Fruit fly (Drosophila melanogaster): ENCODE measurements around the gene CG5377.
A peak's percentile ranks its signal among the peaks of the same experiment; 100 is the strongest.

The CG5377 gene

DNA sequence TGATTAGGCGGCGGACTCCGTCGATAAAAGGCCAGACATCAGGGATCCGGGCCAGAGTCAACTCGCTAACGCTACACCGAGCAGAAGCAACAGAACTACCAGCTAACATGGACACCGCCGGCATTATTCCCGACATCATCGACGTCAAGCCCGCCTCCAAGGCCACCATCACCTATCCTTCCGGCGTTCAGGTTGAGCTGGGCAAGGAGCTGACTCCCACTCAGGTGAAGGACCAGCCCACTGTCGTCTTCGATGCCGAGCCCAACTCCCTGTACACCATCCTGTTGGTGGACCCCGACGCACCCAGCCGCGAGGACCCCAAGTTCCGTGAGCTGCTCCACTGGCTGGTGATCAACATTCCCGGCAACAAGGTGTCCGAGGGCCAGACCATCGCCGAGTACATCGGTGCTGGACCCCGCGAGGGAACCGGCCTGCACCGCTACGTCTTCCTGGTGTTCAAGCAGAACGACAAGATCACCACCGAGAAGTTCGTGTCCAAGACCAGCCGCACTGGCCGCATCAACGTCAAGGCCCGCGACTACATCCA is 1.9 kb downstream of the CG5377 start, which contains the start of gene Pebp1:
Pebp1 (plus strand) TSS at position 51 of the 547 bp plus-strand sequence.
- no peak for TF ChIP-seq Sp1 (GFP tag; optimal IDR thresholded peaks at IDR 0.05)
- no peak for TF ChIP-seq pan (optimal IDR thresholded peaks at IDR 0.05)
- no peak for TF ChIP-seq jim (GFP tag; optimal IDR thresholded peaks at IDR 0.05)
- TF ChIP-seq br (GFP tag; optimal IDR thresholded peaks at IDR 0.05): no peak
- TF ChIP-seq tai (GFP tag; optimal IDR thresholded peaks at IDR 0.05): no peak
- TF ChIP-seq Hnf4 (GFP tag; optimal IDR thresholded peaks at IDR 0.05): no peak
- TF ChIP-seq Abd-B (GFP tag; optimal IDR thresholded peaks at IDR 0.05): no peak

DNA sequence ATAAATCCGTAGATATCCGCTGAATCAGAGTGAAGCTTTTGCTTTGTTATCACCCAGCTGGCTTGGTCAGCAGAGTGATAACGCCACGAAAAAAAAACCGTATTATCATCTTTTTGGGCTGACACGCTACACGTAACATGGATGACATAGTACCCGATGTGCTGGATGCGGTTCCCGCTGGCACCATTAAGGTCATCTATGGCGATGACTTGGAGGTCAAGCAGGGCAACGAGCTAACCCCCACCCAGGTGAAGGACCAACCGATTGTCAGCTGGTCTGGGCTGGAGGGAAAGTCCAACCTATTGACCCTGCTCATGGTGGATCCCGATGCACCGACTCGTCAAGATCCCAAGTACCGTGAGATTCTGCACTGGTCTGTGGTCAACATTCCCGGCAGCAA is 2.8 kb downstream of the CG5377 start:
- TF ChIP-seq CG9705 (GFP tag; optimal IDR thresholded peaks at IDR 0.05) (no peak), Hr83 (GFP tag; optimal IDR thresholded peaks at IDR 0.05; ENCODE audit: poor library complexity, severe bottlenecking) (no peak), GATAd (GFP tag; optimal IDR thresholded peaks at IDR 0.05) (no peak), br (GFP tag; optimal IDR thresholded peaks at IDR 0.05) (no peak), Rel (GFP tag; optimal IDR thresholded peaks at IDR 0.05) (no peak), Rel (tag; optimal IDR thresholded peaks at IDR 0.05) (no peak), brk (GFP tag; optimal IDR thresholded peaks at IDR 0.05) (no peak), h (GFP tag; optimal IDR thresholded peaks at IDR 0.05) (no peak), N (GFP tag; optimal IDR thresholded peaks at IDR 0.05) (no peak), dmrt93B (GFP tag; optimal IDR thresholded peaks at IDR 0.05) (no peak), Dfd (GFP tag; optimal IDR thresholded peaks at IDR 0.05) (no peak), Jra (GFP tag; optimal IDR thresholded peaks at IDR 0.05) (no peak)

DNA sequence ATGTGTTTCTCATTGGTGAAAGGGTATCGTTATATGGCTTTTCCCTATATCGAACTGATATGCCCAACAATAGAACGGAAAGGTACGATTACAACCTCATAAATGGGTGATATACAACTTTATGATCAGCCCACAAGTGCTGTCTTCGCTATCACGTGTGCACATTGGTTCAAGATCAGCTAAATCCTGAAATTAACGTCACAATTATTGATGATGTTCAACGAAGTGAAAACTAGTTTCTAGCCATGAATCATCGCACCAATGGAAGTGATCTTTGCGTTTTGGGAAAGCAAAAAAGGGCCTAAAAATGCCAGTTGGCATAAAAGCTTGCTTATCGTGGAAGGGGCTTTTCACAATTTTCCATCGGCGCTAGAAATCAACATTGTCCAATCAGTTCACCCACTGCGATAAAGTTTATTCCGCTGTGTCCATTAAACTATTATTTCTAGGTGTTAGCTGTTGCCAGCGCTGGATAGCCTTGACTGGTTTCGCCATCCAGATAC is 3.3 kb downstream of the CG5377 start, which contains the start of gene CG7054:
CG7054 (plus strand) TSS at position 375 of the 503 bp plus-strand sequence.
- TF ChIP-seq Vsx2 (GFP tag; optimal IDR thresholded peaks at IDR 0.05; ENCODE audit: partially characterized antibody) (no peak), foxo (GFP tag; optimal IDR thresholded peaks at IDR 0.05) (peak in 1 of 2 experiments; percentile 20), psq (GFP tag; optimal IDR thresholded peaks at IDR 0.05) (no peak), Sp1 (GFP tag; optimal IDR thresholded peaks at IDR 0.05) (peak; percentile 27), Rel (GFP tag; optimal IDR thresholded peaks at IDR 0.05) (no peak), Rel (tag; optimal IDR thresholded peaks at IDR 0.05) (peak; percentile 45), h (GFP tag; optimal IDR thresholded peaks at IDR 0.05) (peak; percentile 12), br (GFP tag; optimal IDR thresholded peaks at IDR 0.05) (peak; percentile 19)

DNA sequence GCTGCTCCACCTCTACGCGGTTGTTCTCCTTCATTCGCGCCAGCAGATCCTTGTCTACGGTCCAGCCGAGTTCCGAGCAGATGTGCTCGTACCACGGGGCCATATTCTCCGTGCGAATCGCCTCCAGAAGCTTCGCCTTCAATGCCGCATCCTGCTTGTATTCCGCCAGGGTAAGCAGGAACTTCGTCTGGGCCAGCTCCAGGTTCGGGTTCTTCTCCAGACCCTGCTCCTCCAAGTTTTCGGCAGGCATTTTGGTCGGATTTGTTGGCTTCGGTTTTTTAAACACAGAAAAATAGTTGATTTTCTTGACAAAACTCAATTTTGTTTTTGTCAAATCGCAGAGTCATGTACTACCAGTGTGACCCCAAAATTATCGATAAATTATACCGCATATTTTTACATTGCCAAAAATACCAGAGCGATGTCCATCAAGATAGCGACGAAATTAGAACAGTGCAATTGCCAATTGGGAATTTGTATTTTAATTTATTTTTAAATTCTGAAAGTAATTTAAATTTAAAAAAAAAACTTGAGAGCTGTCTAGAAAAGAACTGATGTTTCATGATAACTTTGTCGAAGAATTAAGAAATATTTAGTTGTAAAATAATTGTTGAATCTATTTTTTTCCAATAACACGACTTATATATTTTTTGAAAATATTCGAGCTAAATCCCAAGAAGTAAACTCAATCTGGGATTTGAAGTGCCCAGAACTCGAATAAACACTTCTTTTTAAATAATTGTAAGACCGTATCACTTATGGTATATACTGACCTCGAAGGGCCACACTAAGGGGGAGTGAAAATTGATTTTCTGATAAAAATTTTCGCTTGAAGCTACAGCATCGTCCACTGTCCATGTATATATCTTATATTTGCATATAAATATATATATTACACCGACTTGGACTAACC is 6.0 kb downstream of the CG5377 start, which contains the start of the genes Rpn7 and AP-2mu:
Rpn7 (minus strand) TSS at position 382 of the 913 bp plus-strand sequence.
AP-2mu (plus strand) TSS at position 783 of the 913 bp plus-strand sequence.
- TF ChIP-seq foxo (GFP tag; optimal IDR thresholded peaks at IDR 0.05) (peak in 1 of 2 experiments; percentile 34), h (GFP tag; optimal IDR thresholded peaks at IDR 0.05) (peak; percentile 28), Jra (GFP tag; optimal IDR thresholded peaks at IDR 0.05) (peak; percentile 51), CrebA (GFP tag; optimal IDR thresholded peaks at IDR 0.05; ENCODE audit: borderline replicate concordance) (no peak), dl (GFP tag; optimal IDR thresholded peaks at IDR 0.05; ENCODE audit: insufficient read depth in 1 of 2, partially characterized antibody in 2 of 2) (no peak), tai (GFP tag; optimal IDR thresholded peaks at IDR 0.05) (no peak)

DNA sequence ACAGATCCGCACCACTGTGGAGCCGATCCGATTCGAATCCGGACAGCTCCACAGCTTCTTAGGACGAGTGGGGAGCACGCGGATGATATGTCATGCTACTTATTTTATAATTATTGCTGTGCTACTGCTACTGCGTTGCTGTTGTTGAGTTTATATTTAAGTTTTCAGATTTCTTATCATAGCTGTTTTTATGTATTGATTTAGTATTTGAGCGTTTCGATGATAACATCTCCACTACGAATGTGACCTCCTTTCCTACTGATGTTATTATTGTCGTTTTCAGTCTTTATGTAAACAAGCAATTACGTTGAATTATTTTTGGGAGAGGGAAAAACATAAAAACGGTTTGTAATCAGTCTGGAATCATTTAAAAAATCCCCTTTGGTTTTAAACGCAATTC is 11.9 kb downstream of the CG5377 start:
- TF ChIP-seq h (GFP tag; optimal IDR thresholded peaks at IDR 0.05): no peak
- TF ChIP-seq Rel (GFP tag; optimal IDR thresholded peaks at IDR 0.05): no peak
- peak; percentile 80 for TF ChIP-seq Rel (tag; optimal IDR thresholded peaks at IDR 0.05)

DNA sequence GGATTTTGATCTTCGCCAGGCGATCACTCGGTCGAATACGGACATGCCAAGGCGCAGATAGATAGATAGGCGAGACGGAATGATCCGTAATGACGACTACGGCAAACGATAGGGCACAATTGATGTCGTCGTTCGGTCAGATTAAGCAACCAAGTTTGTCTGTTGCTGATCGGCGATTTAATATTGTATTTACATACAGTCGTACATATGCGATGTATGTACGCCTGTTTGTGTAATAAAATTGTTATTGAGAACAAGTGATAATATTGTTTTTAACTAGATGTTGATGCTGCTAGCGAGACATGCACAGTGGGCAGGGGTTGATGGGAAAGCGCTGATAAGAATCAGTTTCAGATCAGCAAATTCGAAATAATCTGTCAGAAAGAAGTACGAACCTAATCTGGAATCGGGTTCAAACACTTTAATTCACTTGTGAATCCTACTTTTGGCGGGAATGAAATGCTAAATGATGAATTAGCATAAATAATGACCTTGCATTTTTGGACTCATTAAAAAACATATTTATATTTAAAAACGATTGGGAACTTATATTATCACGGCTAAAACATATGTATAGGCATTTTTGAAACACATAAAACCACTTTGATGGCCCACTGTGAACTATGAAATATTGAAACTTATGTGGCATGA is 12.5 kb downstream of the CG5377 start:
- TF ChIP-seq usp (GFP tag; optimal IDR thresholded peaks at IDR 0.05) (no peak), Myc (optimal IDR thresholded peaks at IDR 0.05) (no peak), foxo (GFP tag; optimal IDR thresholded peaks at IDR 0.05) (peak in 1 of 2 experiments; percentile 15), OdsH (GFP tag; optimal IDR thresholded peaks at IDR 0.05) (peak; percentile 2), Hr83 (GFP tag; optimal IDR thresholded peaks at IDR 0.05; ENCODE audit: poor library complexity, severe bottlenecking) (no peak), rgr (GFP tag; optimal IDR thresholded peaks at IDR 0.05) (no peak), woc (GFP tag; optimal IDR thresholded peaks at IDR 0.05) (no peak), sv (GFP tag; optimal IDR thresholded peaks at IDR 0.05) (no peak), brk (GFP tag; optimal IDR thresholded peaks at IDR 0.05) (no peak), ey (GFP tag; optimal IDR thresholded peaks at IDR 0.05) (peak; percentile 4), Dif (GFP tag; optimal IDR thresholded peaks at IDR 0.05; ENCODE audit: partially characterized antibody) (no peak), Hr78 (GFP tag; optimal IDR thresholded peaks at IDR 0.05) (no peak), br (GFP tag; optimal IDR thresholded peaks at IDR 0.05) (no peak), pan (optimal IDR thresholded peaks at IDR 0.05) (no peak), jim (GFP tag; optimal IDR thresholded peaks at IDR 0.05) (no peak), fru (GFP tag; optimal IDR thresholded peaks at IDR 0.05) (peak; percentile 19), dmrt93B (GFP tag; optimal IDR thresholded peaks at IDR 0.05) (no peak), psq (GFP tag; optimal IDR thresholded peaks at IDR 0.05) (no peak), Abd-B (GFP tag; optimal IDR thresholded peaks at IDR 0.05) (no peak), GATAd (GFP tag; optimal IDR thresholded peaks at IDR 0.05) (no peak)
